Worm (Caenorhabditis elegans) whole organism, L1 larva: ENCODE results near the gene cut-4.

Experiments
- C16A3.4 ChIP-seq: fragments of 150-350 bp; optimal IDR thresholded peaks from 2 replicates; lab custom pipeline; 2014; ENCODE audit warnings: missing biosample characterization, missing genetic modification characterization
- alr-1 ChIP-seq: fragments of 200-800 bp; sonication (Bioruptor generic); optimal IDR thresholded peaks from 2 replicates; lab custom pipeline; 2018; ENCODE audit warnings: borderline replicate concordance, mild to moderate bottlenecking, missing genetic modification characterization, missing compliant biosample characterization
- aly-2 ChIP-seq: fragments of 150-350 bp; optimal IDR thresholded peaks from 2 replicates; lab custom pipeline; 2014; ENCODE audit warnings: missing biosample characterization, missing genetic modification characterization
- blmp-1 ChIP-seq: fragments of 150-350 bp; optimal IDR thresholded peaks from 2 replicates; lab custom pipeline; 2014; ENCODE audit warnings: missing biosample characterization, missing genetic modification characterization
- ceh-63 ChIP-seq: fragments of 200-800 bp; sonication (Bioruptor generic); optimal IDR thresholded peaks from 2 replicates; lab custom pipeline; 2018; ENCODE audit warnings: mild to moderate bottlenecking, missing genetic modification characterization, missing compliant biosample characterization
- ceh-90 ChIP-seq: sonication (generic microtip); optimal IDR thresholded peaks from 2 replicates; lab custom pipeline; 2016; ENCODE audit warnings: missing genetic modification characterization, missing compliant biosample characterization
- dpl-1 ChIP-seq, 3 experiments: fragments of 150-350 bp in 2 of 3; sonication (generic microtip) in 1 of 3; optimal IDR thresholded peaks; 2 replicates each; lab custom pipeline; 2014 to 2017; ENCODE audit warnings: missing biosample characterization in 3 of 3, missing genetic modification characterization in 3 of 3, missing genetic modification reagents in 3 of 3
- dsc-1 ChIP-seq: sonication (generic microtip); optimal IDR thresholded peaks from 2 replicates; lab custom pipeline; 2016; ENCODE audit warnings: mild to moderate bottlenecking, missing genetic modification characterization, missing compliant biosample characterization
- efl-1 ChIP-seq, 4 experiments: fragments of 150-350 bp; optimal IDR thresholded peaks in 3 of 4; peaks in 1 of 4; 1 replicate in 1 of 4; 2 replicates in 3 of 4; lab custom pipeline; 2014; ENCODE audit warnings: missing biosample characterization in 2 of 4, missing genetic modification characterization in 2 of 4, missing genetic modification reagents in 2 of 4
- efl-3 ChIP-seq: fragments of 200-800 bp; sonication (Bioruptor generic); optimal IDR thresholded peaks from 2 replicates; lab custom pipeline; 2018; ENCODE audit warnings: mild to moderate bottlenecking, missing genetic modification characterization, missing compliant biosample characterization
- egl-13 ChIP-seq: sonication (generic microtip); optimal IDR thresholded peaks from 2 replicates; lab custom pipeline; 2016; ENCODE audit warnings: missing genotype, missing genetic modification reagents, missing genetic modification characterization, missing compliant biosample characterization
- elt-2 ChIP-seq: sonication (generic microtip); optimal IDR thresholded peaks from 2 replicates; lab custom pipeline; 2016; ENCODE audit warnings: missing genetic modification characterization, mild to moderate bottlenecking, inconsistent platforms, missing compliant biosample characterization, missing genetic modification reagents
- elt-3 ChIP-seq, 6 experiments: fragments of 150-350 bp in 1 of 6; sonication (generic microtip); optimal IDR thresholded peaks; 2 replicates each; lab custom pipeline; 2017 to 2018; ENCODE audit warnings: missing biosample characterization in 6 of 6, missing genetic modification characterization in 6 of 6, inconsistent platforms in 1 of 6
- hlh-17 ChIP-seq: fragments of 200-800 bp; sonication (Bioruptor generic); optimal IDR thresholded peaks from 2 replicates; lab custom pipeline; 2018; ENCODE audit warnings: missing genetic modification characterization, mild to moderate bottlenecking, missing compliant biosample characterization, moderate library complexity, borderline replicate concordance
- hlh-4 ChIP-seq: sonication (generic microtip); optimal IDR thresholded peaks from 2 replicates; lab custom pipeline; 2016; ENCODE audit warnings: mild to moderate bottlenecking, missing genetic modification characterization, missing compliant biosample characterization
- jun-1 ChIP-seq: fragments of 150-350 bp; optimal IDR thresholded peaks from 2 replicates; lab custom pipeline; 2014; ENCODE audit warnings: missing biosample characterization, missing genetic modification reagents, missing genetic modification characterization
- lin-13 ChIP-seq: fragments of 150-350 bp; optimal IDR thresholded peaks from 2 replicates; lab custom pipeline; 2014; ENCODE audit warnings: missing biosample characterization, missing genetic modification reagents, missing genetic modification characterization
- lin-14 ChIP-seq: fragments of 200-800 bp; sonication (Bioruptor generic); optimal IDR thresholded peaks from 2 replicates; lab custom pipeline; 2018; ENCODE audit warnings: mild to moderate bottlenecking, missing genetic modification characterization, moderate library complexity, missing compliant biosample characterization
- lin-35 ChIP-seq, 2 experiments: fragments of 150-350 bp; optimal IDR thresholded peaks; 2 replicates each; lab custom pipeline; 2014; ENCODE audit warnings: missing biosample characterization in 2 of 2, missing genetic modification characterization in 2 of 2, missing genetic modification reagents in 2 of 2
- lir-3 ChIP-seq: sonication (generic microtip); optimal IDR thresholded peaks from 2 replicates; lab custom pipeline; 2016; ENCODE audit warnings: mild to moderate bottlenecking, missing genetic modification characterization, moderate library complexity, missing compliant biosample characterization; ENCODE audit not compliant: poor library complexity
- lsy-2 ChIP-seq, 2 experiments: fragments of 150-350 bp; optimal IDR thresholded peaks; 2 replicates each; lab custom pipeline; 2014; ENCODE audit warnings: missing biosample characterization in 2 of 2, missing genetic modification characterization in 2 of 2
- mdl-1 ChIP-seq, 2 experiments: fragments of 150-350 bp; optimal IDR thresholded peaks; 2 replicates each; lab custom pipeline; 2014 to 2017; ENCODE audit warnings: missing biosample characterization in 2 of 2, missing genetic modification characterization in 2 of 2, inconsistent platforms in 1 of 2
- mep-1 ChIP-seq: fragments of 150-350 bp; optimal IDR thresholded peaks from 2 replicates; lab custom pipeline; 2014; ENCODE audit warnings: missing biosample characterization, missing genetic modification characterization
- nhr-19 ChIP-seq: fragments of 200-800 bp; sonication (Bioruptor generic); conservative IDR thresholded peaks from 2 replicates; pipeline ENCODE4 v1.3.6; 2022; ENCODE audit warnings: missing genetic modification characterization, missing compliant biosample characterization
- nhr-20 ChIP-seq: sonication (generic microtip); optimal IDR thresholded peaks from 2 replicates; lab custom pipeline; 2016; ENCODE audit warnings: mild to moderate bottlenecking, missing genetic modification characterization, missing compliant biosample characterization
- nhr-28 ChIP-seq: fragments of 150-350 bp; optimal IDR thresholded peaks from 2 replicates; lab custom pipeline; 2014; ENCODE audit warnings: missing biosample characterization, missing genetic modification characterization
- nhr-47 ChIP-seq: sonication (generic microtip); optimal IDR thresholded peaks from 2 replicates; lab custom pipeline; 2016; ENCODE audit warnings: mild to moderate bottlenecking, missing genetic modification characterization, moderate library complexity, missing compliant biosample characterization
- nhr-71 ChIP-seq: sonication (generic microtip); optimal IDR thresholded peaks from 2 replicates; lab custom pipeline; 2016; ENCODE audit warnings: mild to moderate bottlenecking, missing genetic modification characterization, moderate library complexity, missing compliant biosample characterization
- nhr-76 ChIP-seq: sonication (generic microtip); optimal IDR thresholded peaks from 2 replicates; lab custom pipeline; 2017; ENCODE audit warnings: missing biosample characterization, missing genetic modification characterization
- nhr-85 ChIP-seq: sonication (generic microtip); peaks from one replicate; lab custom pipeline; 2016; ENCODE audit warnings: missing genetic modification characterization, inconsistent platforms, missing compliant biosample characterization
- nhr-90 ChIP-seq: sonication (generic microtip); optimal IDR thresholded peaks from 2 replicates; lab custom pipeline; 2016; ENCODE audit warnings: mild to moderate bottlenecking, missing genetic modification characterization, missing compliant biosample characterization; ENCODE audit not compliant: poor library complexity
- pag-3 ChIP-seq: sonication (generic microtip); optimal IDR thresholded peaks from 2 replicates; lab custom pipeline; 2017; ENCODE audit warnings: missing genetic modification characterization, mild to moderate bottlenecking, missing compliant biosample characterization, antibody characterized with exemption, borderline replicate concordance; ENCODE audit not compliant: insufficient read depth
- pax-3 ChIP-seq: fragments of 200-800 bp; sonication (Bioruptor generic); optimal IDR thresholded peaks from 2 replicates; lab custom pipeline; 2018; ENCODE audit warnings: mild to moderate bottlenecking, missing genetic modification characterization, moderate library complexity, missing compliant biosample characterization
- pqm-1 ChIP-seq: sonication (generic microtip); optimal IDR thresholded peaks from 3 replicates; lab custom pipeline; 2017; ENCODE audit warnings: missing biosample characterization, missing genetic modification characterization
- rnt-1 ChIP-seq: sonication (generic microtip); optimal IDR thresholded peaks from 2 replicates; lab custom pipeline; 2016; ENCODE audit warnings: mild to moderate bottlenecking, missing genetic modification characterization, moderate library complexity, missing compliant biosample characterization
- skn-1 ChIP-seq: fragments of 150-350 bp; optimal IDR thresholded peaks from 2 replicates; lab custom pipeline; 2014; ENCODE audit warnings: missing biosample characterization, missing genetic modification characterization
- snpc-4 ChIP-seq: fragments of 150-350 bp; optimal IDR thresholded peaks from 2 replicates; lab custom pipeline; 2014; ENCODE audit warnings: missing biosample characterization, missing genetic modification characterization
- snu-23 ChIP-seq: sonication (generic microtip); optimal IDR thresholded peaks from 2 replicates; lab custom pipeline; 2016; ENCODE audit warnings: missing genetic modification characterization, missing compliant biosample characterization
- sup-37 ChIP-seq: fragments of 200-800 bp; sonication (Bioruptor generic); optimal IDR thresholded peaks from 2 replicates; lab custom pipeline; 2018; ENCODE audit warnings: mild to moderate bottlenecking, missing genetic modification characterization, missing compliant biosample characterization
- tbx-2 ChIP-seq: sonication (generic microtip); optimal IDR thresholded peaks from 2 replicates; lab custom pipeline; 2016; ENCODE audit warnings: missing genetic modification characterization, missing compliant biosample characterization
- unc-130 ChIP-seq: fragments of 150-350 bp; optimal IDR thresholded peaks from 2 replicates; lab custom pipeline; 2017; ENCODE audit warnings: missing biosample characterization, missing genetic modification characterization, inconsistent platforms
- unc-62 ChIP-seq: fragments of 150-350 bp; optimal IDR thresholded peaks from 2 replicates; lab custom pipeline; 2014; ENCODE audit warnings: missing biosample characterization, missing genetic modification reagents, missing genetic modification characterization
- ztf-4 ChIP-seq: fragments of 150-350 bp; optimal IDR thresholded peaks from 2 replicates; lab custom pipeline; 2014; ENCODE audit warnings: missing biosample characterization, missing genetic modification characterization

The cut-4 gene

DNA sequence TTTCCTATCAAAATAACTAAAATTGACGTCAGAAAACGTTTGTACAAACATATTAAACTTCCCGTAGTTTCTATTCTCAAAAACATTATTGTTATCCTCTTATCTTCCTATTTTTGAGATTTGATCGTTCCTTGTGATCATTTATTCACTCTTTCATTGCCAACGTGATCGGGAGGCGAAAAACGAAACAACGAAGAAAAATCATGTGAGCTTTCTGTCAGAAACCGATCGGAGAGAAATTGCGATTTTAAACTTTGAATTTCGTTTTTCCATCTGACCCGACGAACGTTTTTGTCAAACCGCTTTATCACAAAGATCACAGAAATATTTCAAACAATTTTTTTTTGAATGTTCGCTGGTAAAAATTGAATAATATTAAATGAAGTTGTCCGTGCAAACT, 10.4 kb downstream of the cut-4 start:
- peak; percentile 0 for TF ChIP-seq pag-3 (tag; lab: Kevin White, UChicago)
- TF ChIP-seq rnt-1 (tag; lab: Kevin White, UChicago), result peak; percentile 51
- TF ChIP-seq unc-130 (tag; lab: Kevin White, UChicago), result peak; percentile 86
- TF ChIP-seq lsy-2 (tag; optimal IDR thresholded peaks at IDR 0.05; lab: Kevin White, UChicago), result peak; percentile 12 to 44
- TF ChIP-seq nhr-71, result peak; percentile 85
- peak; percentile 57 for TF ChIP-seq mep-1 (tag; lab: Kevin White, UChicago)
- TF ChIP-seq blmp-1 (tag; lab: Kevin White, UChicago), result peak; percentile 92
- TF ChIP-seq nhr-85 (tag; lab: Kevin White, UChicago), result peak; percentile 87
- no peak for TF ChIP-seq skn-1
- TF ChIP-seq aly-2, result no peak
- TF ChIP-seq lir-3 (tag; lab: Kevin White, UChicago), result peak; percentile 53
- peak; percentile 85 for TF ChIP-seq nhr-19 (GFP tag; lab: Robert Waterston, UW)
- TF ChIP-seq efl-1 (optimal IDR thresholded peaks at IDR 0.05; lab: Kevin White, UChicago), result no peak
- peak in 1 of 2 experiments; percentile 50 for TF ChIP-seq efl-1 (GFP tag; optimal IDR thresholded peaks at IDR 0.05 in 1 of 2; lab: Kevin White, UChicago)
- TF ChIP-seq hlh-4 (tag; lab: Kevin White, UChicago), result no peak
- TF ChIP-seq jun-1 (tag; lab: Kevin White, UChicago), result no peak
- TF ChIP-seq snu-23 (GFP tag; lab: Kevin White, UChicago), result peak; percentile 78
- peak; percentile 72 for TF ChIP-seq lin-14 (GFP tag; lab: Kevin White, UChicago)
- TF ChIP-seq dpl-1 (GFP tag; optimal IDR thresholded peaks at IDR 0.05; lab: Kevin White, UChicago), result peak in 2 of 3 experiments; percentile 6 to 42
- peak; percentile 8 for TF ChIP-seq lin-13 (GFP tag; lab: Kevin White, UChicago)
- peak; percentile 59 for TF ChIP-seq nhr-90 (tag; lab: Kevin White, UChicago)
- peak in 2 of 6 experiments; percentile 31 to 87 for TF ChIP-seq elt-3 (tag; optimal IDR thresholded peaks at IDR 0.05; lab: Kevin White, UChicago)
- TF ChIP-seq sup-37 (GFP tag; lab: Kevin White, UChicago), result no peak
- TF ChIP-seq lin-35 (GFP tag; optimal IDR thresholded peaks at IDR 0.05; lab: Kevin White, UChicago), result peak; percentile 3 to 77
- TF ChIP-seq pqm-1 (tag; lab: Kevin White, UChicago), result no peak
- peak; percentile 61 for TF ChIP-seq ztf-4
- peak; percentile 11 for TF ChIP-seq nhr-47
- TF ChIP-seq mdl-1 (tag; optimal IDR thresholded peaks at IDR 0.05; lab: Kevin White, UChicago), result peak in 1 of 2 experiments; percentile 80
- TF ChIP-seq C16A3.4 (tag; lab: Kevin White, UChicago), result peak; percentile 4
- TF ChIP-seq elt-2, result peak; percentile 65
- TF ChIP-seq nhr-76 (tag; lab: Kevin White, UChicago), result no peak
- peak; percentile 56 for TF ChIP-seq tbx-2 (tag; lab: Kevin White, UChicago)
- TF ChIP-seq nhr-20 (tag; lab: Kevin White, UChicago), result peak; percentile 88
- TF ChIP-seq, all 84 proteins: peak for 25

DNA sequence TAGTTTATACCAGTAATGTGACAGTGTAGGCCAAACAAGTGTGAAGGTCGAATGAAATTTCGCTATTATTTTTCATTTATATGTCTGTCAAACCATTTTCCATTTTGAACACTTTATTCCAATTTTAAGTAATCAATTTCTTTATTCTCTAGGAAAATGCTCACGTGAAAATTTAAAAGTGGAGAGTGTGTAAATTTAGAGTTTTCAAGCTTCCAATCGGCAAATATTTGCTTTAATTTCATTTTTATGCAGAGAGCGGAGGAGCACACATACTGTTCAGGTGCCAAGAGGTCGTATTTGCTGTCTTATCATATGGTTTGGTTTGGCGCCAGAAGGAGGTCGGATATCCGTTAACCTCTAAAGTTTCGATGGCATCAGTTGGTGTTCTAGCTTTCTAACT, 10.9 kb downstream of the cut-4 start:
- TF ChIP-seq ztf-4 (no peak), unc-62 (GFP tag; lab: Kevin White, UChicago) (no peak), lsy-2 (tag; optimal IDR thresholded peaks at IDR 0.05; lab: Kevin White, UChicago) (no peak), hlh-17 (GFP tag; lab: Kevin White, UChicago) (no peak), snpc-4 (tag; lab: Kevin White, UChicago) (no peak), hlh-4 (tag; lab: Kevin White, UChicago) (no peak), pqm-1 (tag; lab: Kevin White, UChicago) (no peak), ceh-90 (tag; lab: Kevin White, UChicago) (no peak), rnt-1 (tag; lab: Kevin White, UChicago) (peak; percentile 52), efl-3 (GFP tag; lab: Kevin White, UChicago) (no peak), dsc-1 (tag; lab: Kevin White, UChicago) (no peak), pax-3 (tag; lab: Kevin White, UChicago) (no peak), egl-13 (tag; lab: Kevin White, UChicago) (no peak), alr-1 (tag; lab: Kevin White, UChicago) (no peak), nhr-28 (tag; lab: Kevin White, UChicago) (no peak), ceh-63 (no peak), dpl-1 (GFP tag; optimal IDR thresholded peaks at IDR 0.05; lab: Kevin White, UChicago) (peak in 1 of 3 experiments; percentile 20), nhr-47 (no peak)
